Worm (Caenorhabditis elegans) whole organism, young adult: ENCODE results near the gene K08D8.9.

Experiments used
- B0261.1 ChIP-seq: sonication (generic microtip); optimal IDR thresholded peaks from 2 replicates; lab custom pipeline; 2016; ENCODE audit warnings: mild to moderate bottlenecking, missing genetic modification characterization, moderate library complexity, missing compliant biosample characterization
- C17E4.6 ChIP-seq: fragments of 200-800 bp; sonication (Bioruptor generic); IDR thresholded peaks from 2 replicates; pipeline ENCODE4 v1.3.6; 2022; ENCODE audit warnings: missing genetic modification reagents, missing genetic modification characterization, missing compliant biosample characterization
- F10E7.11 ChIP-seq: sonication (generic microtip); optimal IDR thresholded peaks from 2 replicates; lab custom pipeline; 2017; ENCODE audit warnings: mild to moderate bottlenecking, missing genetic modification characterization, moderate library complexity, missing compliant biosample characterization
- F37B4.10 ChIP-seq: fragments of 200-800 bp; sonication (Bioruptor generic); IDR thresholded peaks from 2 replicates; pipeline ENCODE4 v1.3.6; 2022; ENCODE audit warnings: missing genetic modification characterization, missing compliant biosample characterization
- F49E8.2 ChIP-seq: sonication (generic microtip); optimal IDR thresholded peaks from 3 replicates; lab custom pipeline; 2017; ENCODE audit warnings: missing genetic modification characterization, mild to moderate bottlenecking, missing compliant biosample characterization, antibody characterized with exemption, moderate library complexity; ENCODE audit not compliant: insufficient read depth
- Y79H2A.3 ChIP-seq: fragments of 200-800 bp; sonication (Bioruptor generic); conservative IDR thresholded peaks from 2 replicates; pipeline ENCODE4 v1.3.6; 2022; ENCODE audit warnings: missing genetic modification reagents, missing genetic modification characterization, missing compliant biosample characterization
- akir-1 ChIP-seq: fragments of 200-800 bp; sonication (Bioruptor generic); optimal IDR thresholded peaks from 2 replicates; lab custom pipeline; 2018; ENCODE audit warnings: mild to moderate bottlenecking, missing genetic modification characterization, moderate library complexity, missing compliant biosample characterization
- ama-1 ChIP-seq, 3 experiments: fragments of 150-350 bp in 1 of 3; sonication (generic microtip) in 2 of 3; optimal IDR thresholded peaks; 2 replicates each; lab custom pipeline; 2014 to 2018; ENCODE audit warnings: missing biosample characterization in 2 of 3, missing genetic modification characterization in 2 of 3, missing genetic modification reagents in 2 of 3
- atf-7 ChIP-seq: sonication (generic microtip); optimal IDR thresholded peaks from 2 replicates; lab custom pipeline; 2017; ENCODE audit warnings: mild to moderate bottlenecking, missing genetic modification characterization, missing compliant biosample characterization
- attf-6 ChIP-seq: fragments of 200-800 bp; sonication (Bioruptor generic); IDR thresholded peaks from 2 replicates; pipeline ENCODE4 v1.3.6; 2022; ENCODE audit warnings: missing genetic modification reagents, missing genetic modification characterization, missing compliant biosample characterization
- ceh-100 ChIP-seq: fragments of 200-800 bp; sonication (Bioruptor generic); IDR thresholded peaks from 2 replicates; pipeline ENCODE4 v1.3.6; 2022; ENCODE audit warnings: missing genetic modification reagents, missing genetic modification characterization, missing compliant biosample characterization
- dox-1 ChIP-seq: fragments of 200-800 bp; sonication (Bioruptor generic); IDR thresholded peaks from 2 replicates; pipeline ENCODE4 v1.3.6; 2022; ENCODE audit warnings: missing genetic modification reagents, missing genetic modification characterization, missing compliant biosample characterization
- egrh-3 ChIP-seq: fragments of 200-800 bp; sonication (Bioruptor generic); IDR thresholded peaks from 2 replicates; pipeline ENCODE4 v1.3.6; 2022; ENCODE audit warnings: missing genetic modification reagents, missing genetic modification characterization, missing compliant biosample characterization
- ets-4 ChIP-seq: fragments of 200-800 bp; sonication (Bioruptor generic); optimal IDR thresholded peaks from 2 replicates; lab custom pipeline; 2018; ENCODE audit warnings: mild to moderate bottlenecking, missing genetic modification characterization, missing compliant biosample characterization
- gei-17 ChIP-seq: fragments of 200-800 bp; sonication (Bioruptor generic); optimal IDR thresholded peaks from 2 replicates; lab custom pipeline; 2018; ENCODE audit warnings: mild to moderate bottlenecking, missing genetic modification characterization, missing compliant biosample characterization
- him-1 ChIP-seq: sonication (generic microtip); optimal IDR thresholded peaks from 2 replicates; lab custom pipeline; 2016; ENCODE audit warnings: missing genotype, missing genetic modification reagents, missing genetic modification characterization, missing compliant biosample characterization
- hlh-12 ChIP-seq: sonication (generic microtip); optimal IDR thresholded peaks from 2 replicates; lab custom pipeline; 2016; ENCODE audit warnings: missing genetic modification characterization, missing compliant biosample characterization
- hlh-26 ChIP-seq: fragments of 200-800 bp; sonication (Bioruptor generic); conservative IDR thresholded peaks from 2 replicates; pipeline ENCODE4 v1.3.6; 2022; ENCODE audit warnings: missing genetic modification reagents, missing genetic modification characterization, missing compliant biosample characterization
- hmg-1.2 ChIP-seq: fragments of 200-800 bp; sonication (Bioruptor generic); IDR thresholded peaks from 2 replicates; pipeline ENCODE4 v1.3.6; 2022; ENCODE audit warnings: missing genetic modification reagents, missing genetic modification characterization, missing compliant biosample characterization
- hrde-1 ChIP-seq: sonication (generic microtip); optimal IDR thresholded peaks from 2 replicates; lab custom pipeline; 2016; ENCODE audit warnings: missing genetic modification characterization, mild to moderate bottlenecking, missing compliant biosample characterization, moderate library complexity, missing genotype, missing genetic modification reagents, borderline replicate concordance
- hsf-1 ChIP-seq: fragments of 200-800 bp; sonication (Bioruptor generic); IDR thresholded peaks from 2 replicates; pipeline ENCODE4 v1.3.6; 2022; ENCODE audit warnings: missing genetic modification reagents, missing genetic modification characterization, missing compliant biosample characterization
- let-607 ChIP-seq, 2 experiments: fragments of 200-800 bp in 1 of 2; sonication (Bioruptor generic) in 1 of 2; sonication (generic microtip) in 1 of 2; optimal IDR thresholded peaks; 2 replicates each; lab custom pipeline; 2016 to 2018; ENCODE audit warnings: mild to moderate bottlenecking in 2 of 2, missing compliant biosample characterization in 2 of 2, missing genetic modification characterization in 2 of 2, moderate library complexity in 2 of 2, missing genotype in 1 of 2
- lin-26 ChIP-seq: fragments of 200-800 bp; sonication (Bioruptor generic); IDR thresholded peaks from 2 replicates; pipeline ENCODE4 v1.3.6; 2022; ENCODE audit warnings: missing genetic modification reagents, missing genetic modification characterization, missing compliant biosample characterization
- lin-35 ChIP-seq, 3 experiments: fragments of 150-350 bp in 2 of 3; sonication (generic microtip) in 1 of 3; optimal IDR thresholded peaks; 2 replicates each; lab custom pipeline; 2014 to 2018; ENCODE audit warnings: missing biosample characterization in 3 of 3, missing genetic modification characterization in 3 of 3, missing genetic modification reagents in 3 of 3
- lir-1 ChIP-seq: fragments of 200-800 bp; sonication (Bioruptor generic); conservative IDR thresholded peaks from 2 replicates; pipeline ENCODE4 v1.3.6; 2022; ENCODE audit warnings: missing genetic modification reagents, missing genetic modification characterization, missing compliant biosample characterization
- lsy-27 ChIP-seq: sonication (generic microtip); optimal IDR thresholded peaks from 2 replicates; lab custom pipeline; 2017; ENCODE audit warnings: missing genetic modification characterization, mild to moderate bottlenecking, missing compliant biosample characterization, antibody characterized with exemption, missing genotype, borderline replicate concordance; ENCODE audit not compliant: insufficient read depth
- madf-10 ChIP-seq: sonication (generic microtip); optimal IDR thresholded peaks from 2 replicates; lab custom pipeline; 2016; ENCODE audit warnings: mild to moderate bottlenecking, missing genetic modification characterization, missing compliant biosample characterization
- mxl-1 ChIP-seq: sonication (generic microtip); optimal IDR thresholded peaks from 2 replicates; lab custom pipeline; 2016; ENCODE audit warnings: missing genetic modification characterization, missing compliant biosample characterization
- nfyb-1 ChIP-seq: fragments of 200-800 bp; sonication (Bioruptor generic); IDR thresholded peaks from 2 replicates; pipeline ENCODE4 v1.3.6; 2022; ENCODE audit warnings: missing genetic modification reagents, missing genetic modification characterization, missing compliant biosample characterization
- nhr-120 ChIP-seq: fragments of 200-800 bp; sonication (Bioruptor generic); IDR thresholded peaks from 2 replicates; pipeline ENCODE4 v1.3.6; 2022; ENCODE audit warnings: missing genetic modification characterization, missing compliant biosample characterization
- nhr-80 ChIP-seq: sonication (generic microtip); optimal IDR thresholded peaks from 2 replicates; lab custom pipeline; 2016; ENCODE audit warnings: missing genetic modification characterization, missing compliant biosample characterization
- repo-1 ChIP-seq: sonication (generic microtip); optimal IDR thresholded peaks from 2 replicates; lab custom pipeline; 2017; ENCODE audit warnings: mild to moderate bottlenecking, missing genetic modification characterization, missing compliant biosample characterization
- sea-2 ChIP-seq: fragments of 200-800 bp; sonication (Bioruptor generic); IDR thresholded peaks from 2 replicates; pipeline ENCODE4 v1.3.6; 2022; ENCODE audit warnings: missing genetic modification characterization, missing compliant biosample characterization
- snpc-1.1 ChIP-seq: sonication (generic microtip); optimal IDR thresholded peaks from 2 replicates; lab custom pipeline; 2017; ENCODE audit warnings: missing genetic modification characterization, mild to moderate bottlenecking, missing compliant biosample characterization, antibody characterized with exemption, moderate library complexity, missing genotype, missing genetic modification reagents; ENCODE audit not compliant: insufficient read depth
- snpc-4 ChIP-seq, 5 experiments: fragments of 150-350 bp in 1 of 5; sonication (generic microtip) in 4 of 5; optimal IDR thresholded peaks; 2 replicates each; lab custom pipeline; 2014 to 2018; ENCODE audit warnings: missing genetic modification characterization in 5 of 5, missing biosample characterization in 3 of 5, antibody characterized with exemption in 2 of 5, mild to moderate bottlenecking in 2 of 5, missing compliant biosample characterization in 2 of 5, missing genotype in 2 of 5, moderate library complexity in 2 of 5, missing genetic modification reagents in 1 of 5
- tbx-9 ChIP-seq: sonication (generic microtip); optimal IDR thresholded peaks from 2 replicates; lab custom pipeline; 2016; ENCODE audit warnings: borderline replicate concordance, missing genetic modification characterization, inconsistent platforms, missing compliant biosample characterization
- unc-130 ChIP-seq: sonication (generic microtip); optimal IDR thresholded peaks from 2 replicates; lab custom pipeline; 2016; ENCODE audit warnings: missing genetic modification reagents, missing genetic modification characterization, missing compliant biosample characterization
- zim-3 ChIP-seq: sonication (generic microtip); optimal IDR thresholded peaks from 2 replicates; lab custom pipeline; 2017; ENCODE audit warnings: mild to moderate bottlenecking, missing genetic modification characterization, moderate library complexity, missing compliant biosample characterization
- ztf-18 ChIP-seq: sonication (generic microtip); optimal IDR thresholded peaks from 2 replicates; lab custom pipeline; 2016; ENCODE audit warnings: missing genotype, mild to moderate bottlenecking, missing genetic modification characterization, missing compliant biosample characterization
- ztf-22 ChIP-seq: fragments of 200-800 bp; sonication (Bioruptor generic); optimal IDR thresholded peaks from 2 replicates; lab custom pipeline; 2018; ENCODE audit warnings: mild to moderate bottlenecking, missing genetic modification characterization, moderate library complexity, missing compliant biosample characterization
- ztf-28 ChIP-seq: fragments of 200-800 bp; sonication (Bioruptor generic); IDR thresholded peaks from 2 replicates; pipeline ENCODE4 v1.3.6; 2022; ENCODE audit warnings: missing genetic modification reagents, missing genetic modification characterization, missing compliant biosample characterization

Gene K08D8.9

ce11 chrIV:12865884-12866283, 33.6 kb upstream of the K08D8.9 start, which contains the start of gene clec-186:
TSS of gene clec-186 (plus strand) at chrIV:12866109.
- TF ChIP-seq nhr-80 (tag; lab: Kevin White, UChicago) (peak; percentile 90), ztf-22 (GFP tag; lab: Kevin White, UChicago) (peak; percentile 11), nfyb-1 (GFP tag; lab: Robert Waterston, UW) (0 out of 2 replicates have a peak, but pooled peaks have one; percentile 24), repo-1 (no peak), lin-26 (no peak), atf-7 (peak; percentile 0), dox-1 (GFP tag; lab: Robert Waterston, UW) (peak; percentile 53)

- TF ChIP-seq nhr-80 (tag; lab: Kevin White, UChicago) (peak; percentile 88), akir-1 (GFP tag; lab: Kevin White, UChicago) (no peak), snpc-4 (GFP tag; optimal IDR thresholded peaks at IDR 0.05; lab: Kevin White, UChicago) (no peak), snpc-4 (tag; optimal IDR thresholded peaks at IDR 0.05; lab: Kevin White, UChicago) (no peak), sea-2 (no peak), hmg-1.2 (GFP tag; lab: Robert Waterston, UW) (no peak), snpc-1.1 (tag; lab: Kevin White, UChicago) (no peak), lin-35 (GFP tag; optimal IDR thresholded peaks at IDR 0.05; lab: Kevin White, UChicago) (no peak), repo-1 (no peak), C17E4.6 (GFP tag; lab: Robert Waterston, UW) (no peak), unc-130 (no peak), let-607 (tag; optimal IDR thresholded peaks at IDR 0.05; lab: Kevin White, UChicago) (peak in 1 of 2 experiments; percentile 16), lir-1 (GFP tag; lab: Robert Waterston, UW) (no peak), tbx-9 (tag; lab: Kevin White, UChicago) (no peak), him-1 (tag; lab: Kevin White, UChicago) (no peak), hlh-12 (tag; lab: Kevin White, UChicago) (no peak), lsy-27 (tag; lab: Kevin White, UChicago) (no peak), attf-6 (GFP tag; lab: Robert Waterston, UW) (no peak), ets-4 (GFP tag; lab: Kevin White, UChicago) (peak; percentile 26), lin-26 (no peak), ama-1 (optimal IDR thresholded peaks at IDR 0.05; lab: Kevin White, UChicago) (no peak), ama-1 (GFP tag; optimal IDR thresholded peaks at IDR 0.05; lab: Kevin White, UChicago) (no peak), hlh-26 (no peak), F10E7.11 (tag; lab: Kevin White, UChicago) (no peak), ceh-100 (GFP tag; lab: Robert Waterston, UW) (no peak), hsf-1 (GFP tag; lab: Robert Waterston, UW) (no peak), F49E8.2 (tag; lab: Kevin White, UChicago) (no peak)
These were observed 30.1 kb upstream of the K08D8.9 start for ce11 chrIV:12869383-12869782.

- TF ChIP-seq egrh-3 (GFP tag; lab: Robert Waterston, UW): no peak
- no peak for TF ChIP-seq snpc-4 (GFP tag; optimal IDR thresholded peaks at IDR 0.05; lab: Kevin White, UChicago)
- TF ChIP-seq snpc-4 (tag; optimal IDR thresholded peaks at IDR 0.05; lab: Kevin White, UChicago): peak; percentile 46 to 89 (median 70)
- TF ChIP-seq hrde-1 (tag; lab: Kevin White, UChicago): no peak
- no peak for TF ChIP-seq madf-10 (tag; lab: Kevin White, UChicago)
- TF ChIP-seq B0261.1 (tag; lab: Kevin White, UChicago): no peak
- TF ChIP-seq mxl-1 (tag; lab: Kevin White, UChicago): no peak
- no peak for TF ChIP-seq ztf-28 (GFP tag; lab: Robert Waterston, UW)
- TF ChIP-seq nhr-120: no peak
- TF ChIP-seq zim-3 (tag; lab: Kevin White, UChicago): no peak
- 0 out of 2 replicates have a peak, but pooled peaks have one; percentile 25 for TF ChIP-seq F37B4.10 (GFP tag; lab: Robert Waterston, UW)
- TF ChIP-seq gei-17: no peak
- TF ChIP-seq Y79H2A.3 (GFP tag; lab: Robert Waterston, UW): no peak
- TF ChIP-seq ztf-18: no peak
- TF ChIP-seq, all 124 proteins: peak for 2
These were observed 29.7 kb upstream of the K08D8.9 start for ce11 chrIV:12869812-12870211.
